Worm (Caenorhabditis elegans) whole organism, L3 larva: ENCODE measurements around the gene ZK180.7.

Experiments
- R02D3.7 ChIP-seq: fragments of 150-350 bp; optimal IDR thresholded peaks from 2 replicates; lab custom pipeline; 2014; ENCODE audit warnings: missing biosample characterization, missing genetic modification characterization
- ZK546.5 ChIP-seq: sonication (generic microtip); optimal IDR thresholded peaks from 2 replicates; lab custom pipeline; 2017; ENCODE audit warnings: missing biosample characterization, missing genetic modification characterization
- aly-2 ChIP-seq: fragments of 150-350 bp; optimal IDR thresholded peaks from 2 replicates; lab custom pipeline; 2014; ENCODE audit warnings: missing biosample characterization, missing genetic modification characterization
- ama-1 ChIP-seq: fragments of 150-350 bp; optimal IDR thresholded peaks from 2 replicates; lab custom pipeline; 2018
- ceh-16 ChIP-seq: sonication (generic microtip); optimal IDR thresholded peaks from 2 replicates; lab custom pipeline; 2017; ENCODE audit warnings: missing biosample characterization, missing genetic modification characterization
- ceh-9 ChIP-seq: sonication (generic microtip); optimal IDR thresholded peaks from 2 replicates; lab custom pipeline; 2018; ENCODE audit warnings: missing biosample characterization, missing genetic modification characterization
- egl-27 ChIP-seq: sonication (generic microtip); optimal IDR thresholded peaks from 4 replicates; lab custom pipeline; 2017; ENCODE audit warnings: missing biosample characterization, missing genetic modification reagents, missing genetic modification characterization
- egl-5 ChIP-seq: fragments of 150-350 bp; optimal IDR thresholded peaks from 2 replicates; lab custom pipeline; 2017; ENCODE audit warnings: missing biosample characterization, missing genetic modification reagents, missing genetic modification characterization, inconsistent platforms
- elt-1 ChIP-seq: fragments of 150-350 bp; optimal IDR thresholded peaks from 2 replicates; lab custom pipeline; 2014; ENCODE audit warnings: missing biosample characterization, missing genetic modification characterization
- elt-2 ChIP-seq: sonication (generic microtip); optimal IDR thresholded peaks from 2 replicates; lab custom pipeline; 2016; ENCODE audit warnings: missing genetic modification reagents, mild to moderate bottlenecking, missing genetic modification characterization, missing compliant biosample characterization
- elt-3 ChIP-seq, 3 experiments: fragments of 150-350 bp in 1 of 3; sonication (generic microtip) in 2 of 3; optimal IDR thresholded peaks; 2 replicates in 2 of 3; 4 replicates in 1 of 3; lab custom pipeline; 2014 to 2017; ENCODE audit warnings: missing biosample characterization in 3 of 3, missing genetic modification characterization in 3 of 3
- eor-1 ChIP-seq, 2 experiments: fragments of 150-350 bp; optimal IDR thresholded peaks; 2 replicates each; lab custom pipeline; 2014 to 2018; ENCODE audit warnings: missing biosample characterization in 2 of 2, missing genetic modification characterization in 2 of 2
- fkh-10 ChIP-seq: sonication (generic microtip); optimal IDR thresholded peaks from 2 replicates; lab custom pipeline; 2017; ENCODE audit warnings: missing biosample characterization, missing genetic modification reagents, missing genetic modification characterization
- fkh-2 ChIP-seq: fragments of 150-350 bp; optimal IDR thresholded peaks from 2 replicates; lab custom pipeline; 2014; ENCODE audit warnings: missing biosample characterization, missing genetic modification reagents, missing genetic modification characterization
- fos-1 ChIP-seq: fragments of 150-350 bp; optimal IDR thresholded peaks from 2 replicates; lab custom pipeline; 2014; ENCODE audit warnings: missing biosample characterization, missing genetic modification characterization
- hmg-11 ChIP-seq: sonication (generic microtip); optimal IDR thresholded peaks from 2 replicates; lab custom pipeline; 2016; ENCODE audit warnings: missing genetic modification characterization, missing compliant biosample characterization
- jun-1 ChIP-seq: fragments of 150-350 bp; optimal IDR thresholded peaks from 2 replicates; lab custom pipeline; 2014; ENCODE audit warnings: missing biosample characterization, missing genetic modification reagents, missing genetic modification characterization
- lin-15B ChIP-seq: fragments of 150-350 bp; optimal IDR thresholded peaks from 2 replicates; lab custom pipeline; 2014; ENCODE audit warnings: missing biosample characterization, missing genetic modification characterization
- lin-39 ChIP-seq: fragments of 150-350 bp; optimal IDR thresholded peaks from 2 replicates; lab custom pipeline; 2018; ENCODE audit warnings: missing biosample characterization, missing genetic modification reagents, missing genetic modification characterization
- lsy-12 ChIP-seq: sonication (generic microtip); optimal IDR thresholded peaks from 2 replicates; lab custom pipeline; 2016; ENCODE audit warnings: mild to moderate bottlenecking, missing genetic modification characterization, missing compliant biosample characterization
- mdl-1 ChIP-seq: fragments of 150-350 bp; optimal IDR thresholded peaks from 2 replicates; lab custom pipeline; 2014; ENCODE audit warnings: missing biosample characterization, missing genetic modification characterization
- mml-1 ChIP-seq: fragments of 150-350 bp; sonication (generic microtip); optimal IDR thresholded peaks from 3 replicates; lab custom pipeline; 2014; ENCODE audit warnings: missing biosample characterization, missing genetic modification characterization
- nfya-1 ChIP-seq: sonication (generic microtip); optimal IDR thresholded peaks from 2 replicates; lab custom pipeline; 2017; ENCODE audit warnings: missing genetic modification characterization, mild to moderate bottlenecking, missing compliant biosample characterization, antibody characterized with exemption, moderate library complexity; ENCODE audit not compliant: insufficient read depth
- nhr-11 ChIP-seq: fragments of 150-350 bp; optimal IDR thresholded peaks from 2 replicates; lab custom pipeline; 2014; ENCODE audit warnings: missing biosample characterization, missing genetic modification characterization
- nhr-23 ChIP-seq: fragments of 150-350 bp; optimal IDR thresholded peaks from 2 replicates; lab custom pipeline; 2014; ENCODE audit warnings: missing biosample characterization, missing genetic modification reagents, missing genetic modification characterization
- nhr-28 ChIP-seq: fragments of 150-350 bp; optimal IDR thresholded peaks from 2 replicates; lab custom pipeline; 2014; ENCODE audit warnings: missing biosample characterization, missing genetic modification characterization
- nhr-43 ChIP-seq: sonication (generic microtip); optimal IDR thresholded peaks from 2 replicates; lab custom pipeline; 2016; ENCODE audit warnings: mild to moderate bottlenecking, missing genetic modification characterization, missing compliant biosample characterization; ENCODE audit not compliant: poor library complexity, severe bottlenecking
- nhr-67 ChIP-seq: fragments of 150-350 bp; optimal IDR thresholded peaks from 2 replicates; lab custom pipeline; 2014; ENCODE audit warnings: missing biosample characterization, missing genetic modification characterization
- nhr-76 ChIP-seq: fragments of 150-350 bp; sonication (generic microtip); optimal IDR thresholded peaks from 5 replicates; lab custom pipeline; 2014; ENCODE audit warnings: missing biosample characterization, missing genetic modification characterization
- pha-4 ChIP-seq: fragments of 150-350 bp; optimal IDR thresholded peaks from 2 replicates; lab custom pipeline; 2014; ENCODE audit warnings: missing biosample characterization, missing genetic modification reagents, missing genetic modification characterization
- pqm-1 ChIP-seq: fragments of 150-350 bp; optimal IDR thresholded peaks from 2 replicates; lab custom pipeline; 2017; ENCODE audit warnings: missing biosample characterization, missing genetic modification characterization, inconsistent platforms
- sea-2 ChIP-seq: fragments of 150-350 bp; sonication (generic microtip); optimal IDR thresholded peaks from 4 replicates; lab custom pipeline; 2014; ENCODE audit warnings: missing biosample characterization, missing genetic modification reagents, missing genetic modification characterization
- skn-1 ChIP-seq: fragments of 150-350 bp; optimal IDR thresholded peaks from 2 replicates; lab custom pipeline; 2014; ENCODE audit warnings: missing biosample characterization, missing genetic modification characterization
- snpc-4 ChIP-seq: fragments of 150-350 bp; optimal IDR thresholded peaks from 2 replicates; lab custom pipeline; 2014; ENCODE audit warnings: missing biosample characterization, missing genetic modification characterization
- tbx-2 ChIP-seq: sonication (generic microtip); optimal IDR thresholded peaks from 2 replicates; lab custom pipeline; 2016; ENCODE audit warnings: mild to moderate bottlenecking, missing genetic modification characterization, missing compliant biosample characterization
- unc-62 ChIP-seq: fragments of 150-350 bp; sonication (generic microtip); optimal IDR thresholded peaks from 4 replicates; lab custom pipeline; 2014; ENCODE audit warnings: missing biosample characterization, missing genetic modification reagents, missing genetic modification characterization
- zag-1 ChIP-seq: fragments of 150-350 bp; optimal IDR thresholded peaks from 2 replicates; lab custom pipeline; 2014; ENCODE audit warnings: missing biosample characterization, missing genetic modification characterization
- ztf-11 ChIP-seq: fragments of 150-350 bp; optimal IDR thresholded peaks from 2 replicates; lab custom pipeline; 2014; ENCODE audit warnings: missing biosample characterization, missing genetic modification characterization
- ztf-4 ChIP-seq: fragments of 150-350 bp; optimal IDR thresholded peaks from 2 replicates; lab custom pipeline; 2014; ENCODE audit warnings: missing biosample characterization, missing genetic modification characterization

The ZK180.7 gene

DNA sequence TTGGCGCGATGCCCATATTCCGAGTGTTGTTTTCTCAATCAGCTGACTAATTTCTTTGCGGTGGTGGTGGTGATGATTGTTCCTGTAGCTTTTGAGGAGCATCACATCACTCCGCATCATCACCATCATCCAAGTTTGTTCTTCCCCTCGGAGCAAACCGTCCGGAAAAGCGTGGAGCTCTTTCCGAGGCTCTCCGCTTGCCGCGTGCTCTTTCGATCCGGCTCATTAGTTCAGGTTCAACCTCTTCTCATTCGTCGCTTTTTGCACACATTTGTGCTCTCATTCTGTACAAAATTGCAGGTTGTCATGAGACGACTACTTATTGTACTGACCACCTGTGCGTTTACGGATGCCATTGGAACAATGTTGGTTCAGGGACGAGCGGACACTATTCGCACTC, 25.2 kb upstream of the ZK180.7 start, which contains the start of gene M01H9.5:
TSS of gene M01H9.5 (plus strand) at position 301 of the 400 bp plus-strand sequence.
- TF ChIP-seq lin-15B, result no peak
- TF ChIP-seq jun-1, result no peak
- no peak for TF ChIP-seq egl-5 (tag; lab: Kevin White, UChicago)
- TF ChIP-seq ceh-16 (tag; lab: Kevin White, UChicago), result no peak
- no peak for TF ChIP-seq fos-1 (tag; lab: Kevin White, UChicago)

- peak; percentile 65 for TF ChIP-seq nhr-43 (tag; lab: Kevin White, UChicago)
- TF ChIP-seq ceh-9 (tag; lab: Kevin White, UChicago), result no peak
- no peak for TF ChIP-seq nhr-28 (tag; lab: Kevin White, UChicago)
- TF ChIP-seq ztf-4 (tag; lab: Kevin White, UChicago), result peak; percentile 69
- TF ChIP-seq tbx-2 (tag; lab: Kevin White, UChicago), result peak; percentile 46
- TF ChIP-seq R02D3.7 (tag; lab: Kevin White, UChicago), result no peak
- no peak for TF ChIP-seq snpc-4
- peak; percentile 98 for TF ChIP-seq ama-1 (lab: Kevin White, UChicago)
- TF ChIP-seq lsy-12 (tag; lab: Kevin White, UChicago), result peak; percentile 46
- no peak for TF ChIP-seq nhr-76
- peak; percentile 9 for TF ChIP-seq hmg-11 (tag; lab: Kevin White, UChicago)
- TF ChIP-seq pha-4 (tag; lab: Kevin White, UChicago), result peak; percentile 46
- no peak for TF ChIP-seq aly-2 (tag; lab: Kevin White, UChicago)
- peak; percentile 14 for TF ChIP-seq nhr-23 (tag; lab: Kevin White, UChicago)
- TF ChIP-seq jun-1, result peak; percentile 17
- TF ChIP-seq eor-1 (tag; optimal IDR thresholded peaks at IDR 0.05; lab: Kevin White, UChicago), result no peak
- peak; percentile 40 for TF ChIP-seq elt-2 (tag; lab: Kevin White, UChicago)
These were observed 22.2 kb upstream of the ZK180.7 start for ce11 chrIV:4468046-4468727.

ce11 chrIV:4469055-4469454, 21.3 kb upstream of the ZK180.7 start:
- TF ChIP-seq eor-1 (tag; optimal IDR thresholded peaks at IDR 0.05; lab: Kevin White, UChicago) (no peak), pqm-1 (tag; lab: Kevin White, UChicago) (no peak), jun-1 (no peak), skn-1 (tag; lab: Kevin White, UChicago) (no peak), egl-5 (tag; lab: Kevin White, UChicago) (no peak), nhr-11 (tag; lab: Kevin White, UChicago) (no peak), zag-1 (tag; lab: Kevin White, UChicago) (no peak), nhr-76 (no peak), lsy-12 (tag; lab: Kevin White, UChicago) (no peak), ZK546.5 (tag; lab: Kevin White, UChicago) (no peak), nhr-67 (tag; lab: Kevin White, UChicago) (no peak), sea-2 (GFP tag; lab: Kevin White, UChicago) (no peak), tbx-2 (tag; lab: Kevin White, UChicago) (no peak), pha-4 (tag; lab: Kevin White, UChicago) (no peak)
- TF ChIP-seq, all 47 proteins: peak for 0

ce11 chrIV:4469770-4470709, 20.3 kb upstream of the ZK180.7 start:
- peak; percentile 34 for TF ChIP-seq hmg-11 (tag; lab: Kevin White, UChicago)
- no peak for TF ChIP-seq nhr-67 (tag; lab: Kevin White, UChicago)
- peak; percentile 25 for TF ChIP-seq egl-5 (tag; lab: Kevin White, UChicago)
- TF ChIP-seq unc-62 (GFP tag; lab: Kevin White, UChicago), result no peak
- TF ChIP-seq sea-2 (GFP tag; lab: Kevin White, UChicago), result no peak
- no peak for TF ChIP-seq zag-1 (tag; lab: Kevin White, UChicago)
- peak; percentile 82 for TF ChIP-seq ama-1 (lab: Kevin White, UChicago)
- peak; percentile 74 for TF ChIP-seq nfya-1 (tag; lab: Kevin White, UChicago)
- TF ChIP-seq pha-4 (tag; lab: Kevin White, UChicago), result peak; percentile 88
- no peak for TF ChIP-seq fos-1 (tag; lab: Kevin White, UChicago)
- no peak for TF ChIP-seq nhr-23 (tag; lab: Kevin White, UChicago)
- peak; percentile 17 for TF ChIP-seq pqm-1 (tag; lab: Kevin White, UChicago)
- TF ChIP-seq fkh-10 (GFP tag; lab: Kevin White, UChicago), result peak; percentile 88
- peak; percentile 83 for TF ChIP-seq mdl-1 (tag; lab: Kevin White, UChicago)
- peak; percentile 11 for TF ChIP-seq jun-1
- no peak for TF ChIP-seq elt-3 (tag; optimal IDR thresholded peaks at IDR 0.05; lab: Kevin White, UChicago)
- peak; percentile 21 for TF ChIP-seq nhr-43 (tag; lab: Kevin White, UChicago)
- peak; percentile 69 for TF ChIP-seq elt-2 (tag; lab: Kevin White, UChicago)
- peak; percentile 70 for TF ChIP-seq mml-1 (tag; lab: Kevin White, UChicago)
- no peak for TF ChIP-seq egl-27 (tag; lab: Kevin White, UChicago)
- no peak for TF ChIP-seq ztf-11 (tag; lab: Kevin White, UChicago)
- no peak for TF ChIP-seq ZK546.5 (tag; lab: Kevin White, UChicago)
- no peak for TF ChIP-seq fkh-2 (tag; lab: Kevin White, UChicago)
- no peak for TF ChIP-seq elt-1 (tag; lab: Kevin White, UChicago)
- peak; percentile 98 for TF ChIP-seq lin-39 (tag; lab: Kevin White, UChicago)
- peak; percentile 52 for TF ChIP-seq snpc-4
- peak; percentile 50 for TF ChIP-seq lsy-12 (tag; lab: Kevin White, UChicago)
- TF ChIP-seq, all 47 proteins: peak for 15
